Fruit fly (Drosophila melanogaster): ENCODE results near the gene CG14693.
A peak's percentile ranks its signal among the peaks of the same experiment; 100 is the strongest.

The CG14693 gene

dm6 chr3R:10788186-10788585 is 26.7 kb downstream of the CG14693 start, which contains the start of the genes Art1 and Mcm5 (continued):
- TF ChIP-seq chm (GFP tag; IDR thresholded peaks at IDR 0.05) (no peak), CG8089 (GFP tag; optimal IDR thresholded peaks at IDR 0.05) (peak; percentile 20), BtbVII (GFP tag; optimal IDR thresholded peaks at IDR 0.05) (no peak), cg (GFP tag; optimal IDR thresholded peaks at IDR 0.05) (no peak), psq (GFP tag; optimal IDR thresholded peaks at IDR 0.05) (no peak), GATAe (GFP tag; conservative IDR thresholded peaks at IDR 0.05) (no peak), NC2β (GFP tag; optimal IDR thresholded peaks at IDR 0.05) (peak; percentile 38), CG13296 (GFP tag; optimal IDR thresholded peaks at IDR 0.05) (peak; percentile 3), sima (GFP tag; optimal IDR thresholded peaks at IDR 0.05) (no peak), CG9727 (GFP tag; optimal IDR thresholded peaks at IDR 0.05) (peak; percentile 59), vnd (GFP tag; IDR thresholded peaks at IDR 0.05; ENCODE audit: partially characterized antibody) (peak; percentile 93), pum (GFP tag; optimal IDR thresholded peaks at IDR 0.05) (peak; percentile 17), knrl (GFP tag; IDR thresholded peaks at IDR 0.05; ENCODE audit: partially characterized antibody) (peak; percentile 98), sug (tag; optimal IDR thresholded peaks at IDR 0.05) (no peak), CG12391 (tag; optimal IDR thresholded peaks at IDR 0.05) (peak; percentile 51), Mes4 (GFP tag; optimal IDR thresholded peaks at IDR 0.05) (peak; percentile 17), CG10565 (GFP tag; optimal IDR thresholded peaks at IDR 0.05) (no peak), CG2678 (tag; optimal IDR thresholded peaks at IDR 0.05) (no peak), vfl (GFP tag; optimal IDR thresholded peaks at IDR 0.05) (no peak), ken (GFP tag; IDR thresholded peaks at IDR 0.05) (0 out of 3 replicates have a peak, but pooled peaks have one; percentile 51), Oaz (GFP tag; IDR thresholded peaks at IDR 0.05) (no peak), MESR4 (GFP tag; optimal IDR thresholded peaks at IDR 0.05) (peak; percentile 11), chif (GFP tag; optimal IDR thresholded peaks at IDR 0.05) (peak in 1 of 2 experiments; percentile 20), CG13775 (GFP tag; optimal IDR thresholded peaks at IDR 0.05) (peak; percentile 56), CG6175 (GFP tag; IDR thresholded peaks at IDR 0.05) (no peak), Hr3 (GFP tag; optimal IDR thresholded peaks at IDR 0.05) (no peak), Drgx (GFP tag; IDR thresholded peaks at IDR 0.05) (no peak), Side (GFP tag; optimal IDR thresholded peaks at IDR 0.05) (peak; percentile 15), bab2 (GFP tag; optimal IDR thresholded peaks at IDR 0.05) (peak; percentile 19), CG15601 (tag; optimal IDR thresholded peaks at IDR 0.05) (no peak), lilli (GFP tag; optimal IDR thresholded peaks at IDR 0.05) (peak; percentile 66), CG9609 (GFP tag; optimal IDR thresholded peaks at IDR 0.05) (peak; percentile 58), CG3163 (GFP tag; optimal IDR thresholded peaks at IDR 0.05) (peak; percentile 51), Doc2 (GFP tag; IDR thresholded peaks at IDR 0.05) (no peak), az2 (GFP tag; optimal IDR thresholded peaks at IDR 0.05) (peak; percentile 17), ERR (GFP tag; optimal IDR thresholded peaks at IDR 0.05) (no peak), Ets65A (GFP tag) (peak; percentile 90), CG14667 (GFP tag; IDR thresholded peaks at IDR 0.05) (no peak), CG10462 (GFP tag; optimal IDR thresholded peaks at IDR 0.05) (no peak), Lhr (GFP tag; optimal IDR thresholded peaks at IDR 0.05) (peak; percentile 52), CG30403 (GFP tag; optimal IDR thresholded peaks at IDR 0.05) (peak; percentile 67), Taf1 (GFP tag; IDR thresholded peaks at IDR 0.05) (no peak), CG1603 (tag; optimal IDR thresholded peaks at IDR 0.05) (peak; percentile 26), C15 (GFP tag; IDR thresholded peaks at IDR 0.05) (no peak), Bgb (GFP tag; IDR thresholded peaks at IDR 0.05; ENCODE audit: partially characterized antibody) (peak; percentile 81), mam (GFP tag; optimal IDR thresholded peaks at IDR 0.05) (peak; percentile 52), inv (GFP tag; IDR thresholded peaks at IDR 0.05; ENCODE audit: partially characterized antibody) (peak; percentile 91), CG12659 (GFP tag; optimal IDR thresholded peaks at IDR 0.05) (peak; percentile 78), dmrt11E (tag; optimal IDR thresholded peaks at IDR 0.05) (peak; percentile 44), Jarid2 (GFP tag; optimal IDR thresholded peaks at IDR 0.05) (peak; percentile 21), Mad (GFP tag; optimal IDR thresholded peaks at IDR 0.05) (peak; percentile 59), CG15514 (GFP tag; optimal IDR thresholded peaks at IDR 0.05) (peak; percentile 90)
